Worm (Caenorhabditis elegans) whole organism, L2 larva: ENCODE data around the gene M01H9.5.
A peak's percentile ranks its signal among the peaks of the same experiment; 100 is the strongest.

Experiments used
- C34F6.9 ChIP-seq: fragments of 150-350 bp; optimal IDR thresholded peaks from 2 replicates; lab custom pipeline; 2014; ENCODE audit warnings: missing biosample characterization, missing genetic modification characterization
- F13H6.1 ChIP-seq: sonication (generic microtip); optimal IDR thresholded peaks from 2 replicates; lab custom pipeline; 2016; ENCODE audit warnings: missing genetic modification characterization, missing compliant biosample characterization
- R02D3.7 ChIP-seq: fragments of 150-350 bp; optimal IDR thresholded peaks from 2 replicates; lab custom pipeline; 2014; ENCODE audit warnings: missing biosample characterization, missing genetic modification characterization
- Y55F3AM.14 ChIP-seq: fragments of 200-800 bp; sonication (Bioruptor generic); optimal IDR thresholded peaks from 2 replicates; lab custom pipeline; 2018; ENCODE audit warnings: mild to moderate bottlenecking, missing genetic modification characterization, missing compliant biosample characterization
- ZK546.5 ChIP-seq: sonication (generic microtip); optimal IDR thresholded peaks from 2 replicates; lab custom pipeline; 2017; ENCODE audit warnings: missing biosample characterization, missing genetic modification characterization
- alr-1 ChIP-seq: fragments of 150-350 bp; optimal IDR thresholded peaks from 2 replicates; lab custom pipeline; 2014; ENCODE audit warnings: missing biosample characterization, missing genetic modification characterization
- aly-2 ChIP-seq: fragments of 150-350 bp; optimal IDR thresholded peaks from 2 replicates; lab custom pipeline; 2014; ENCODE audit warnings: missing biosample characterization, missing genetic modification characterization
- ama-1 ChIP-seq: fragments of 150-350 bp; optimal IDR thresholded peaks from 2 replicates; lab custom pipeline; 2018; ENCODE audit warnings: inconsistent platforms
- blmp-1 ChIP-seq: sonication (generic microtip); optimal IDR thresholded peaks from 2 replicates; lab custom pipeline; 2017; ENCODE audit warnings: missing genetic modification characterization, mild to moderate bottlenecking, missing compliant biosample characterization, antibody characterized with exemption, moderate library complexity; ENCODE audit not compliant: insufficient read depth
- ceh-16 ChIP-seq: fragments of 150-350 bp; optimal IDR thresholded peaks from 2 replicates; lab custom pipeline; 2014; ENCODE audit warnings: missing biosample characterization, missing genetic modification characterization
- ceh-82 ChIP-seq: fragments of 150-350 bp; optimal IDR thresholded peaks from 2 replicates; lab custom pipeline; 2014; ENCODE audit warnings: missing biosample characterization, missing genetic modification characterization
- crh-2 ChIP-seq: sonication (generic microtip); optimal IDR thresholded peaks from 2 replicates; lab custom pipeline; 2017; ENCODE audit warnings: missing biosample characterization, missing genetic modification characterization
- dmd-4 ChIP-seq: sonication (generic microtip); optimal IDR thresholded peaks from 2 replicates; lab custom pipeline; 2017; ENCODE audit warnings: missing biosample characterization, missing genetic modification characterization
- egl-27 ChIP-seq: sonication (generic microtip); optimal IDR thresholded peaks from 3 replicates; lab custom pipeline; 2017; ENCODE audit warnings: missing biosample characterization, missing genetic modification reagents, missing genetic modification characterization
- elt-1 ChIP-seq: fragments of 150-350 bp; optimal IDR thresholded peaks from 2 replicates; lab custom pipeline; 2014; ENCODE audit warnings: missing biosample characterization, missing genetic modification characterization
- elt-3 ChIP-seq: sonication (generic microtip); optimal IDR thresholded peaks from 2 replicates; lab custom pipeline; 2017; ENCODE audit warnings: missing biosample characterization, missing genetic modification characterization
- fos-1 ChIP-seq: fragments of 150-350 bp; optimal IDR thresholded peaks from 2 replicates; lab custom pipeline; 2014; ENCODE audit warnings: missing biosample characterization, missing genetic modification characterization
- gmeb-1 ChIP-seq: fragments of 150-350 bp; optimal IDR thresholded peaks from 2 replicates; lab custom pipeline; 2014; ENCODE audit warnings: missing biosample characterization, missing genetic modification characterization
- lin-13 ChIP-seq: fragments of 150-350 bp; optimal IDR thresholded peaks from 2 replicates; lab custom pipeline; 2014; ENCODE audit warnings: missing biosample characterization, missing genetic modification reagents, missing genetic modification characterization
- lin-39 ChIP-seq: fragments of 150-350 bp; optimal IDR thresholded peaks from 2 replicates; lab custom pipeline; 2014; ENCODE audit warnings: missing biosample characterization, missing genetic modification reagents, missing genetic modification characterization
- lsy-2 ChIP-seq, 2 experiments: fragments of 150-350 bp in 1 of 2; sonication (generic microtip) in 1 of 2; optimal IDR thresholded peaks; 2 replicates each; lab custom pipeline; 2014 to 2017; ENCODE audit warnings: missing biosample characterization in 2 of 2, missing genetic modification characterization in 2 of 2
- mab-5 ChIP-seq: fragments of 150-350 bp; optimal IDR thresholded peaks from 2 replicates; lab custom pipeline; 2014; ENCODE audit warnings: missing biosample characterization, missing genetic modification characterization
- mbf-1 ChIP-seq: sonication (generic microtip); optimal IDR thresholded peaks from 2 replicates; lab custom pipeline; 2017; ENCODE audit warnings: missing biosample characterization, missing genetic modification characterization
- mdl-1 ChIP-seq, 2 experiments: fragments of 150-350 bp in 1 of 2; sonication (generic microtip) in 1 of 2; optimal IDR thresholded peaks; 2 replicates each; lab custom pipeline; 2017; ENCODE audit warnings: missing biosample characterization in 2 of 2, missing genetic modification characterization in 2 of 2
- nhr-10 ChIP-seq: sonication (generic microtip); optimal IDR thresholded peaks from 2 replicates; lab custom pipeline; 2017; ENCODE audit warnings: missing biosample characterization, missing genetic modification characterization
- nhr-11 ChIP-seq: fragments of 150-350 bp; optimal IDR thresholded peaks from 2 replicates; lab custom pipeline; 2014; ENCODE audit warnings: missing biosample characterization, missing genetic modification characterization
- nhr-12 ChIP-seq: fragments of 150-350 bp; optimal IDR thresholded peaks from 2 replicates; lab custom pipeline; 2014; ENCODE audit warnings: missing biosample characterization, missing genetic modification characterization
- nhr-129 ChIP-seq: fragments of 150-350 bp; optimal IDR thresholded peaks from 2 replicates; lab custom pipeline; 2014; ENCODE audit warnings: missing biosample characterization, missing genetic modification characterization
- nhr-21 ChIP-seq: fragments of 150-350 bp; optimal IDR thresholded peaks from 2 replicates; lab custom pipeline; 2014; ENCODE audit warnings: missing biosample characterization, missing genetic modification characterization
- nhr-23 ChIP-seq: fragments of 150-350 bp; optimal IDR thresholded peaks from 2 replicates; lab custom pipeline; 2014; ENCODE audit warnings: missing biosample characterization, missing genetic modification reagents, missing genetic modification characterization
- nhr-237 ChIP-seq: fragments of 150-350 bp; optimal IDR thresholded peaks from 2 replicates; lab custom pipeline; 2014; ENCODE audit warnings: missing biosample characterization, missing genetic modification characterization
- nhr-25 ChIP-seq: fragments of 150-350 bp; sonication (generic microtip); optimal IDR thresholded peaks from 3 replicates; lab custom pipeline; 2014; ENCODE audit warnings: missing biosample characterization, missing genetic modification characterization
- nhr-6 ChIP-seq: fragments of 150-350 bp; optimal IDR thresholded peaks from 2 replicates; lab custom pipeline; 2014; ENCODE audit warnings: missing biosample characterization, missing genetic modification characterization
- nhr-77 ChIP-seq: fragments of 150-350 bp; optimal IDR thresholded peaks from 2 replicates; lab custom pipeline; 2014; ENCODE audit warnings: missing biosample characterization, missing genetic modification characterization
- peb-1 ChIP-seq: fragments of 150-350 bp; optimal IDR thresholded peaks from 2 replicates; lab custom pipeline; 2014; ENCODE audit warnings: missing biosample characterization, missing genetic modification characterization
- sem-4 ChIP-seq: fragments of 150-350 bp; optimal IDR thresholded peaks from 2 replicates; lab custom pipeline; 2014; ENCODE audit warnings: missing biosample characterization, missing genetic modification reagents, missing genetic modification characterization
- skn-1 ChIP-seq: sonication (generic microtip); optimal IDR thresholded peaks from 2 replicates; lab custom pipeline; 2017; ENCODE audit warnings: missing biosample characterization, missing genetic modification characterization
- sma-9 ChIP-seq, 2 experiments: fragments of 150-350 bp in 1 of 2; sonication (generic microtip) in 1 of 2; optimal IDR thresholded peaks; 2 replicates each; lab custom pipeline; 2014 to 2016; ENCODE audit warnings: missing genetic modification characterization in 2 of 2, mild to moderate bottlenecking in 1 of 2, missing biosample characterization in 1 of 2, missing compliant biosample characterization in 1 of 2, missing genetic modification reagents in 1 of 2, moderate library complexity in 1 of 2
- snpc-4 ChIP-seq: fragments of 150-350 bp; optimal IDR thresholded peaks from 2 replicates; lab custom pipeline; 2014; ENCODE audit warnings: missing biosample characterization, missing genetic modification characterization
- unc-55 ChIP-seq: fragments of 150-350 bp; sonication (generic microtip); optimal IDR thresholded peaks from 3 replicates; lab custom pipeline; 2014; ENCODE audit warnings: missing biosample characterization, missing genetic modification reagents, missing genetic modification characterization
- unc-62 ChIP-seq: fragments of 150-350 bp; optimal IDR thresholded peaks from 2 replicates; lab custom pipeline; 2014; ENCODE audit warnings: missing biosample characterization, missing genetic modification reagents, missing genetic modification characterization
- zag-1 ChIP-seq: fragments of 150-350 bp; optimal IDR thresholded peaks from 2 replicates; lab custom pipeline; 2014; ENCODE audit warnings: missing biosample characterization, missing genetic modification characterization
- ztf-1 ChIP-seq: fragments of 200-800 bp; sonication (Bioruptor generic); conservative IDR thresholded peaks from 2 replicates; pipeline ENCODE4 v1.3.6; 2022; ENCODE audit warnings: missing genetic modification characterization, missing compliant biosample characterization
- ztf-11 ChIP-seq: sonication (generic microtip); optimal IDR thresholded peaks from 2 replicates; lab custom pipeline; 2017; ENCODE audit warnings: missing biosample characterization, missing genetic modification characterization
- ztf-4 ChIP-seq: fragments of 150-350 bp; optimal IDR thresholded peaks from 2 replicates; lab custom pipeline; 2014; ENCODE audit warnings: missing biosample characterization, missing genetic modification characterization

The M01H9.5 gene

DNA sequence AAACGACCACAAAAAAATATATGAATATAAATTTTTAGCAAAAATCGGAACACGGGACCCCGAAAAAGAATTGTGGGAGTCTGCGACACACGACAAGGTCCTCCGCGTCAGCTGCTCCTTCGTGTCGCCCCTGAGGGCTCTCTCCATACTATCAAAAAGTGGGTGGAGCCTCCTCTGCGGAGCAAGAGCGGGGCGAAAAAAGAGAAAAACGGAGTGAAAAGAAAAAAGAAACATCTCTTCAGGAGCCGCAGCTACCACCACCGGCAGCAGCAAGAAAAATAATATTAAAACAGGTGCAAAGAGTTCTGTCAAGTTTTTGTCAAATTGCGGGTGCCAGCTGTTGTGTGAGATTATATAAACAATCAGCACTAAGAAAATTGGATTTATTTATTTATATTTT, 41.4 kb downstream of the M01H9.5 start, which contains the start of gene gbb-2:
gbb-2 (minus strand) TSS at position 112 of the 400 bp plus-strand sequence.
- TF ChIP-seq R02D3.7 (no peak), lsy-2 (tag; optimal IDR thresholded peaks at IDR 0.05; lab: Kevin White, UChicago) (peak in 1 of 2 experiments; percentile 11), sma-9 (GFP tag; optimal IDR thresholded peaks at IDR 0.05; lab: Kevin White, UChicago) (peak; percentile 20), sma-9 (tag; optimal IDR thresholded peaks at IDR 0.05; lab: Kevin White, UChicago) (no peak), F13H6.1 (tag; lab: Kevin White, UChicago) (peak; percentile 66)

DNA sequence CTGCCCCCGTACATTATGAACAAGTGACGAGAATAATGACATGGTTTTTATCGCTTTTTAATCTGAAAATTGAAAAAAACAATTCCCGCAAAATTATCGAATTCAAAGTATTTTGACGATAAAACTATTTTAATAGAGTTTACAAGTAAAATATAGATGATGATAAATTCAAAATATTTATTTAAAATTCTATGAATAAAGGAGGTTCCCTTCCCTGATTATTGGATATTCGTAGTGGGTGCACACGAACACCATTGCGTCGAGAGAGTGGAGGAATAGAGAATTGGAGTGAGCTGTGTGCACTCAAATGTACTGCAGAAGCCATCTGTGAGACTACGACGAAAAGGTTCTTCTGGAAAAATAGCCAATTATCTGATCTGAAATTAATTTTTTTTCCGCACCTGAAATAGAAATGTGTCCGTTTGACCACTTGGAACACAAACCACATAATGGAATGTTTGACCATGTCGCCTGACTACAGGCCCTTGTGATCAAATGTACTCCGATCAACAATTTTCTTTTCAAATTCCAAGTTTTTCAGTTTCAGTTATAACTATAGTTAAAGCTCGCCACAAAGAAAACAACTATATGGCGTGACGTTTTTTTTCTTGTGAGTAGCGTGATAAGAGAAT, 46.1 kb downstream of the M01H9.5 start, which contains the start of the genes rfth-1 and ZK180.8:
rfth-1 (minus strand) TSS at position 51 of the 632 bp plus-strand sequence.
ZK180.8 (minus strand) TSS at position 466 of the 632 bp plus-strand sequence.
- TF ChIP-seq unc-55 (GFP tag; lab: Kevin White, UChicago) (peak; percentile 32), nhr-21 (tag; lab: Kevin White, UChicago) (no peak), mdl-1 (tag; optimal IDR thresholded peaks at IDR 0.05; lab: Kevin White, UChicago) (no peak), nhr-11 (tag; lab: Kevin White, UChicago) (no peak), blmp-1 (tag; lab: Kevin White, UChicago) (no peak), peb-1 (tag; lab: Kevin White, UChicago) (no peak), nhr-10 (tag; lab: Kevin White, UChicago) (no peak), zag-1 (tag; lab: Kevin White, UChicago) (no peak), ztf-4 (tag; lab: Kevin White, UChicago) (no peak), crh-2 (tag; lab: Kevin White, UChicago) (peak; percentile 14), dmd-4 (tag; lab: Kevin White, UChicago) (no peak)

DNA sequence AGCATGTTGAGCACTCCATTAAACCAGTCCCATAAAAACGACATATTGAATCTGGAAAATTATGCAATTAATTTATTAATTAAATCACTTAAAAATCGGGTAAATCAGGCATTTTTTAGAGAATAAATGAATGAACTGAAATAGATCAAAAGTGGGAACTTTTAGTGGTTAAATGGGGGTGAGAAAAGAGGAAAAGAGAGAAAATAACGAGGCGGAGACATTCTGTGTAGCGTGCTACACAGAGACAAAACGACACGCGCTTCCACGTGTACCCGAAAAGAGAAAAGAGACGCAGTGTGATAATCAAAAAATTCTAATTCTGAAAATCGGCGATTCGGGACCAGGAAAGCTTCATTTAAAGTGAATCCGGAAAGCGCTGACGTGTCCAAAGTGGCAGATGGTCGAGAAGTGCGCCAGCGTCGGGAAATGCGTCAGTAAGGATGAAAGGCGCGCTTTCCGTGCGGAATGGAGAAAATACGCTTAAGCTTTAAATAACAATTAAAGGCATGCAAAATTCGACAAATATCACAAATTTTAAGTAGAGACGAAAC, 48.1 kb downstream of the M01H9.5 start, which contains the start of gene sar-1:
sar-1 (minus strand) TSS at position 51 of the 551 bp plus-strand sequence.
- TF ChIP-seq C34F6.9 (tag; lab: Kevin White, UChicago), result peak; percentile 89
- peak; percentile 80 for TF ChIP-seq F13H6.1 (tag; lab: Kevin White, UChicago)
- TF ChIP-seq nhr-129 (tag; lab: Kevin White, UChicago), result peak; percentile 65
- no peak for TF ChIP-seq nhr-237 (tag; lab: Kevin White, UChicago)
- no peak for TF ChIP-seq nhr-23 (tag; lab: Kevin White, UChicago)
- TF ChIP-seq snpc-4, result no peak
- TF ChIP-seq nhr-6, result peak; percentile 31
- TF ChIP-seq Y55F3AM.14 (GFP tag; lab: Kevin White, UChicago), result no peak
- TF ChIP-seq aly-2 (tag; lab: Kevin White, UChicago), result no peak
- no peak for TF ChIP-seq ama-1 (lab: Kevin White, UChicago)
- no peak for TF ChIP-seq nhr-77 (tag; lab: Kevin White, UChicago)
- no peak for TF ChIP-seq ztf-1 (GFP tag; lab: Robert Waterston, UW)
- TF ChIP-seq nhr-21 (tag; lab: Kevin White, UChicago), result peak; percentile 82
- peak in 1 of 2 experiments; percentile 60 for TF ChIP-seq mdl-1 (tag; optimal IDR thresholded peaks at IDR 0.05; lab: Kevin White, UChicago)
- peak; percentile 49 for TF ChIP-seq nhr-10 (tag; lab: Kevin White, UChicago)
- peak; percentile 82 for TF ChIP-seq gmeb-1 (tag; lab: Kevin White, UChicago)
- TF ChIP-seq elt-3 (tag; lab: Kevin White, UChicago), result no peak
- no peak for TF ChIP-seq ZK546.5
- TF ChIP-seq ztf-11 (tag; lab: Kevin White, UChicago), result no peak
- TF ChIP-seq sma-9 (GFP tag; optimal IDR thresholded peaks at IDR 0.05; lab: Kevin White, UChicago), result peak; percentile 82
- TF ChIP-seq sma-9 (tag; optimal IDR thresholded peaks at IDR 0.05; lab: Kevin White, UChicago), result no peak
- TF ChIP-seq zag-1 (tag; lab: Kevin White, UChicago), result peak; percentile 26
- no peak for TF ChIP-seq nhr-11 (tag; lab: Kevin White, UChicago)
- no peak for TF ChIP-seq mbf-1 (tag; lab: Kevin White, UChicago)
- peak; percentile 63 for TF ChIP-seq mab-5 (tag; lab: Kevin White, UChicago)
- TF ChIP-seq lin-39, result no peak
- TF ChIP-seq R02D3.7, result peak; percentile 32
- TF ChIP-seq fos-1 (tag; lab: Kevin White, UChicago), result peak; percentile 55
- no peak for TF ChIP-seq ceh-82
- TF ChIP-seq unc-62 (GFP tag; lab: Kevin White, UChicago), result no peak
- TF ChIP-seq alr-1 (tag; lab: Kevin White, UChicago), result no peak
- TF ChIP-seq ztf-4 (tag; lab: Kevin White, UChicago), result peak; percentile 25
- TF ChIP-seq nhr-12 (tag; lab: Kevin White, UChicago), result no peak
- TF ChIP-seq lsy-2 (tag; optimal IDR thresholded peaks at IDR 0.05; lab: Kevin White, UChicago), result peak; percentile 88 to 93
- no peak for TF ChIP-seq ceh-16 (tag; lab: Kevin White, UChicago)
- peak; percentile 94 for TF ChIP-seq crh-2 (tag; lab: Kevin White, UChicago)
- peak; percentile 6 for TF ChIP-seq sem-4 (tag; lab: Kevin White, UChicago)
- no peak for TF ChIP-seq dmd-4 (tag; lab: Kevin White, UChicago)
- TF ChIP-seq egl-27 (tag; lab: Kevin White, UChicago), result peak; percentile 55
- no peak for TF ChIP-seq lin-13 (GFP tag; lab: Kevin White, UChicago)
- peak; percentile 84 for TF ChIP-seq unc-55 (GFP tag; lab: Kevin White, UChicago)
- no peak for TF ChIP-seq skn-1
- no peak for TF ChIP-seq blmp-1 (tag; lab: Kevin White, UChicago)
- no peak for TF ChIP-seq elt-1 (tag; lab: Kevin White, UChicago)
- peak; percentile 73 for TF ChIP-seq nhr-25
- TF ChIP-seq peb-1 (tag; lab: Kevin White, UChicago), result no peak
